Worm (Caenorhabditis elegans) whole organism, young adult: ENCODE measurements around the gene oac-40.

Source experiments
- B0261.1 ChIP-seq: sonication (generic microtip); optimal IDR thresholded peaks from 2 replicates; lab custom pipeline; 2016; ENCODE audit warnings: mild to moderate bottlenecking, missing genetic modification characterization, moderate library complexity, missing compliant biosample characterization
- B0336.3 ChIP-seq: fragments of 200-800 bp; sonication (Bioruptor generic); IDR thresholded peaks from 2 replicates; pipeline ENCODE4 v1.3.6; 2022; ENCODE audit warnings: missing genetic modification characterization, missing compliant biosample characterization
- C06A6.2 ChIP-seq: fragments of 200-800 bp; sonication (Bioruptor generic); conservative IDR thresholded peaks from 2 replicates; pipeline ENCODE4 v1.3.6; 2022; ENCODE audit warnings: missing genetic modification characterization, missing compliant biosample characterization
- F33H1.4 ChIP-seq: fragments of 200-800 bp; sonication (Bioruptor generic); IDR thresholded peaks from 2 replicates; pipeline ENCODE4 v1.3.6; 2022; ENCODE audit warnings: missing genetic modification reagents, missing genetic modification characterization, missing compliant biosample characterization
- F52B5.7 ChIP-seq: sonication (generic microtip); optimal IDR thresholded peaks from 2 replicates; lab custom pipeline; 2016; ENCODE audit warnings: mild to moderate bottlenecking, missing genetic modification characterization, missing compliant biosample characterization
- F55B11.4 ChIP-seq: sonication (generic microtip); optimal IDR thresholded peaks from 2 replicates; lab custom pipeline; 2016; ENCODE audit warnings: missing compliant biosample characterization, missing genetic modification characterization, borderline replicate concordance; ENCODE audit not compliant: insufficient read depth
- F57A8.1 ChIP-seq: fragments of 200-800 bp; sonication (Bioruptor generic); optimal IDR thresholded peaks from 2 replicates; lab custom pipeline; 2018; ENCODE audit warnings: mild to moderate bottlenecking, missing genetic modification characterization, moderate library complexity, missing compliant biosample characterization
- K11D2.4 ChIP-seq: fragments of 200-800 bp; sonication (Bioruptor generic); IDR thresholded peaks from 2 replicates; pipeline ENCODE4 v1.3.6; 2022; ENCODE audit warnings: missing genetic modification reagents, missing genetic modification characterization, missing compliant biosample characterization
- K12H6.12 ChIP-seq: fragments of 200-800 bp; sonication (Bioruptor generic); optimal IDR thresholded peaks from 2 replicates; lab custom pipeline; 2018; ENCODE audit warnings: mild to moderate bottlenecking, missing genetic modification characterization, missing compliant biosample characterization
- Y56A3A.18 ChIP-seq: fragments of 200-800 bp; sonication (Bioruptor generic); IDR thresholded peaks from 2 replicates; pipeline ENCODE4 v1.3.6; 2022; ENCODE audit warnings: missing genetic modification reagents, missing genetic modification characterization, missing compliant biosample characterization
- Y79H2A.3 ChIP-seq: fragments of 200-800 bp; sonication (Bioruptor generic); conservative IDR thresholded peaks from 2 replicates; pipeline ENCODE4 v1.3.6; 2022; ENCODE audit warnings: missing genetic modification reagents, missing genetic modification characterization, missing compliant biosample characterization
- Y95B8A.8 ChIP-seq: fragments of 200-800 bp; sonication (Bioruptor generic); IDR thresholded peaks from 2 replicates; pipeline ENCODE4 v1.3.6; 2022; ENCODE audit warnings: missing genetic modification reagents, missing genetic modification characterization, missing compliant biosample characterization
- ama-1 ChIP-seq, 3 experiments: fragments of 150-350 bp in 1 of 3; sonication (generic microtip) in 2 of 3; optimal IDR thresholded peaks; 2 replicates each; lab custom pipeline; 2014 to 2018; ENCODE audit warnings: missing biosample characterization in 2 of 3, missing genetic modification characterization in 2 of 3, missing genetic modification reagents in 2 of 3
- atf-7 ChIP-seq: sonication (generic microtip); optimal IDR thresholded peaks from 2 replicates; lab custom pipeline; 2017; ENCODE audit warnings: mild to moderate bottlenecking, missing genetic modification characterization, missing compliant biosample characterization
- cebp-1 ChIP-seq, 2 experiments: fragments of 200-800 bp in 1 of 2; sonication (Bioruptor generic) in 1 of 2; sonication (generic microtip) in 1 of 2; IDR thresholded peaks in 1 of 2; optimal IDR thresholded peaks in 1 of 2; 2 replicates each; pipeline versions ENCODE4 v1.3.6 to Lab custom; 2017 to 2022; ENCODE audit warnings: missing compliant biosample characterization in 2 of 2, missing genetic modification characterization in 2 of 2, mild to moderate bottlenecking in 1 of 2, missing genetic modification reagents in 1 of 2, moderate library complexity in 1 of 2
- efl-1 ChIP-seq: fragments of 150-350 bp; optimal IDR thresholded peaks from 2 replicates; lab custom pipeline; 2014; ENCODE audit warnings: missing biosample characterization, missing genetic modification reagents, missing genetic modification characterization
- fkh-3 ChIP-seq: sonication (generic microtip); optimal IDR thresholded peaks from 2 replicates; lab custom pipeline; 2016; ENCODE audit warnings: mild to moderate bottlenecking, missing genetic modification characterization, missing compliant biosample characterization
- him-1 ChIP-seq: sonication (generic microtip); optimal IDR thresholded peaks from 2 replicates; lab custom pipeline; 2016; ENCODE audit warnings: missing genotype, missing genetic modification reagents, missing genetic modification characterization, missing compliant biosample characterization
- let-607 ChIP-seq, 2 experiments: fragments of 200-800 bp in 1 of 2; sonication (Bioruptor generic) in 1 of 2; sonication (generic microtip) in 1 of 2; optimal IDR thresholded peaks; 2 replicates each; lab custom pipeline; 2016 to 2018; ENCODE audit warnings: mild to moderate bottlenecking in 2 of 2, missing compliant biosample characterization in 2 of 2, missing genetic modification characterization in 2 of 2, moderate library complexity in 2 of 2, missing genotype in 1 of 2
- lin-54 ChIP-seq: fragments of 200-800 bp; sonication (Bioruptor generic); optimal IDR thresholded peaks from 2 replicates; lab custom pipeline; 2018; ENCODE audit warnings: mild to moderate bottlenecking, missing genetic modification characterization, missing compliant biosample characterization
- madf-6 ChIP-seq: fragments of 200-800 bp; sonication (Bioruptor generic); IDR thresholded peaks from 2 replicates; pipeline ENCODE4 v1.3.6; 2022; ENCODE audit warnings: missing genetic modification reagents, missing genetic modification characterization, missing compliant biosample characterization
- madf-8 ChIP-seq: fragments of 200-800 bp; sonication (Bioruptor generic); conservative IDR thresholded peaks from 2 replicates; pipeline ENCODE4 v1.3.6; 2022; ENCODE audit warnings: missing genetic modification reagents, missing genetic modification characterization, missing compliant biosample characterization
- nfya-2 ChIP-seq: fragments of 200-800 bp; sonication (Bioruptor generic); IDR thresholded peaks from 2 replicates; pipeline ENCODE4 v1.3.6; 2022; ENCODE audit warnings: missing genetic modification reagents, missing genetic modification characterization, missing compliant biosample characterization
- nhr-179 ChIP-seq: sonication (generic microtip); optimal IDR thresholded peaks from 2 replicates; lab custom pipeline; 2016; ENCODE audit warnings: mild to moderate bottlenecking, missing genetic modification characterization, missing compliant biosample characterization
- nhr-80 ChIP-seq: sonication (generic microtip); optimal IDR thresholded peaks from 2 replicates; lab custom pipeline; 2016; ENCODE audit warnings: missing genetic modification characterization, missing compliant biosample characterization
- pha-4 ChIP-seq: fragments of 150-350 bp; sonication (generic microtip); optimal IDR thresholded peaks from 2 replicates; lab custom pipeline; 2014; ENCODE audit warnings: missing biosample characterization, missing genetic modification reagents, missing genetic modification characterization
- snpc-1.3 ChIP-seq: sonication (generic microtip); optimal IDR thresholded peaks from 2 replicates; lab custom pipeline; 2017; ENCODE audit warnings: missing genetic modification characterization, mild to moderate bottlenecking, missing compliant biosample characterization, antibody characterized with exemption, moderate library complexity, missing genotype, missing genetic modification reagents; ENCODE audit not compliant: insufficient read depth
- snpc-3.4 ChIP-seq: sonication (generic microtip); optimal IDR thresholded peaks from 2 replicates; lab custom pipeline; 2017; ENCODE audit warnings: missing genetic modification characterization, mild to moderate bottlenecking, missing compliant biosample characterization, antibody characterized with exemption, moderate library complexity, missing genotype, missing genetic modification reagents
- somi-1 ChIP-seq: fragments of 200-800 bp; sonication (Bioruptor generic); optimal IDR thresholded peaks from 2 replicates; lab custom pipeline; 2018; ENCODE audit warnings: mild to moderate bottlenecking, missing genetic modification characterization, missing compliant biosample characterization
- tbp1 ChIP-seq: fragments of 200-800 bp; sonication (Bioruptor generic); optimal IDR thresholded peaks from 2 replicates; lab custom pipeline; 2018; ENCODE audit warnings: mild to moderate bottlenecking, missing genetic modification characterization, missing compliant biosample characterization
- ztf-25 ChIP-seq: fragments of 200-800 bp; sonication (Bioruptor generic); IDR thresholded peaks from 2 replicates; pipeline ENCODE4 v1.3.6; 2022; ENCODE audit warnings: missing genetic modification reagents, missing genetic modification characterization, missing compliant biosample characterization
- ztf-28 ChIP-seq: fragments of 200-800 bp; sonication (Bioruptor generic); IDR thresholded peaks from 2 replicates; pipeline ENCODE4 v1.3.6; 2022; ENCODE audit warnings: missing genetic modification reagents, missing genetic modification characterization, missing compliant biosample characterization
- ztf-3 ChIP-seq: fragments of 200-800 bp; sonication (Bioruptor generic); optimal IDR thresholded peaks from 2 replicates; lab custom pipeline; 2018; ENCODE audit warnings: mild to moderate bottlenecking, missing genetic modification characterization, missing compliant biosample characterization

The oac-40 gene

ce11 chrV:9062341-9062740 lies 45.8 kb downstream of the oac-40 start, which contains the start of gene C25E10.12:
Gene C25E10.12, minus strand, starts transcription at chrV:9062441.
- TF ChIP-seq C06A6.2 (no peak), Y95B8A.8 (GFP tag; lab: Robert Waterston, UW) (no peak), ztf-25 (no peak), B0336.3 (GFP tag; lab: Robert Waterston, UW) (no peak)
- TF ChIP-seq, all 124 proteins: peak for 0

- TF ChIP-seq somi-1 (GFP tag; lab: Kevin White, UChicago) (no peak), Y56A3A.18 (no peak), madf-6 (no peak), F57A8.1 (GFP tag; lab: Kevin White, UChicago) (no peak), fkh-3 (tag; lab: Kevin White, UChicago) (no peak), F52B5.7 (tag; lab: Kevin White, UChicago) (no peak), tbp1 (no peak), snpc-1.3 (tag; lab: Kevin White, UChicago) (no peak)
Observed at ce11 chrV:9063134-9063533, 46.6 kb downstream of the oac-40 start.

DNA sequence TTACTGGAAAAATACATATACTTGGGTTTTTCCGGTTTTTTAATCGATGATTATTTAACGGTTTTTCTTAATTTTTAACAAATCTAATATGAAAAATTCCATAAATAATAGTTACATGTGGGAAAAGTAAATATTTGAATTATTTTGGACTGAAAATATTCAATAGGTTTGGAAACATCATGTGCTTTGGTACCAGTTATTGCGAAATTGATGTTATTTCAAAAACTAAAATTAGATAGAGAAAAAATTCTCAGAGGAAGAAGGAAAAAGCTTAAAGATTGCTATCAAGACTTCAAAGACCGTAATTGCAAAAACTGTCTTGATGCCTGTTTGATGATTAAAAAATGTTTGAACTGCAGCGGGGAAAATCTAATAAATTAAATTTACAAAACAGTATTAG lies 48.4 kb downstream of the oac-40 start:
- TF ChIP-seq cebp-1 (GFP tag; IDR thresholded peaks at IDR 0.05; lab: Robert Waterston, UW) (no peak), cebp-1 (tag; optimal IDR thresholded peaks at IDR 0.05; lab: Kevin White, UChicago) (peak; percentile 76), K12H6.12 (tag; lab: Kevin White, UChicago) (no peak)

ce11 chrV:9065915-9066314 lies 49.3 kb downstream of the oac-40 start:
- TF ChIP-seq Y79H2A.3 (no peak), B0336.3 (GFP tag; lab: Robert Waterston, UW) (no peak), nhr-80 (tag; lab: Kevin White, UChicago) (no peak), F55B11.4 (tag; lab: Kevin White, UChicago) (no peak), K11D2.4 (GFP tag; lab: Robert Waterston, UW) (no peak), let-607 (tag; optimal IDR thresholded peaks at IDR 0.05; lab: Kevin White, UChicago) (no peak), him-1 (tag; lab: Kevin White, UChicago) (no peak), ztf-3 (GFP tag; lab: Kevin White, UChicago) (no peak), snpc-3.4 (tag; lab: Kevin White, UChicago) (no peak), F33H1.4 (GFP tag; lab: Robert Waterston, UW) (no peak), pha-4 (tag; lab: Kevin White, UChicago) (no peak), efl-1 (GFP tag; lab: Kevin White, UChicago) (no peak), nfya-2 (GFP tag; lab: Robert Waterston, UW) (no peak), atf-7 (no peak), ztf-28 (GFP tag; lab: Robert Waterston, UW) (no peak), B0261.1 (tag; lab: Kevin White, UChicago) (no peak), madf-8 (GFP tag; lab: Robert Waterston, UW) (no peak), ama-1 (optimal IDR thresholded peaks at IDR 0.05; lab: Kevin White, UChicago) (no peak), ama-1 (GFP tag; optimal IDR thresholded peaks at IDR 0.05; lab: Kevin White, UChicago) (no peak), nhr-179 (no peak), lin-54 (GFP tag; lab: Kevin White, UChicago) (no peak)
